Fruit fly (Drosophila melanogaster): ENCODE measurements around the gene dmGlut.

The dmGlut gene

DNA sequence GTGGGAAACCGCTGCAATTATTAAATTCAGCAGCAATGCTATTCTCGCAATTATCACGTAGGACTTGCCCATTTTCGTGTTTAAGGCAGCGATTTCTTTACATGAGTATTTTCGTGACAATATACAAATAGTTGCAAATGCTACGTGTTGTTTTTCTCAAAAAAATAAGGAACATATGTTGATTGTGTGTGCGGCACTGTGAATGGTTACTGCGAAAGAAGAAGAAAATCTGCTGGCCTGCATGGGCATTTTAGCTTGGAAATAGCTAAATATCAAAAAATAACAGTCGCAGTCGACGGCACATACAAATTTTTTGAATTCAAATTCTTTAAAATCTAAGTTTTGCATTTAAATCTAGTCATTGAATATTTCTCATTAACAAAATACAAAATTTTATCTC, 13.3 kb downstream of the dmGlut start, which contains the start of gene CG6766:
TSS of gene CG6766 (minus strand) at position 180 of the 400 bp plus-strand sequence.
- TF ChIP-seq CG14711 (tag; optimal IDR thresholded peaks at IDR 0.05) (no peak), CG1620 (GFP tag; optimal IDR thresholded peaks at IDR 0.05) (no peak), CG7045 (GFP tag; optimal IDR thresholded peaks at IDR 0.05) (no peak), pad (GFP tag; optimal IDR thresholded peaks at IDR 0.05) (no peak), Clk (GFP tag; optimal IDR thresholded peaks at IDR 0.05) (no peak), tj (GFP tag; optimal IDR thresholded peaks at IDR 0.05) (peak; percentile 18), cnc (optimal IDR thresholded peaks at IDR 0.05) (no peak), cic (GFP tag; optimal IDR thresholded peaks at IDR 0.05) (no peak), bab1 (GFP tag; optimal IDR thresholded peaks at IDR 0.05) (peak; percentile 51), CG7101 (tag; optimal IDR thresholded peaks at IDR 0.05) (no peak), ovo (GFP tag; optimal IDR thresholded peaks at IDR 0.05) (no peak)

DNA sequence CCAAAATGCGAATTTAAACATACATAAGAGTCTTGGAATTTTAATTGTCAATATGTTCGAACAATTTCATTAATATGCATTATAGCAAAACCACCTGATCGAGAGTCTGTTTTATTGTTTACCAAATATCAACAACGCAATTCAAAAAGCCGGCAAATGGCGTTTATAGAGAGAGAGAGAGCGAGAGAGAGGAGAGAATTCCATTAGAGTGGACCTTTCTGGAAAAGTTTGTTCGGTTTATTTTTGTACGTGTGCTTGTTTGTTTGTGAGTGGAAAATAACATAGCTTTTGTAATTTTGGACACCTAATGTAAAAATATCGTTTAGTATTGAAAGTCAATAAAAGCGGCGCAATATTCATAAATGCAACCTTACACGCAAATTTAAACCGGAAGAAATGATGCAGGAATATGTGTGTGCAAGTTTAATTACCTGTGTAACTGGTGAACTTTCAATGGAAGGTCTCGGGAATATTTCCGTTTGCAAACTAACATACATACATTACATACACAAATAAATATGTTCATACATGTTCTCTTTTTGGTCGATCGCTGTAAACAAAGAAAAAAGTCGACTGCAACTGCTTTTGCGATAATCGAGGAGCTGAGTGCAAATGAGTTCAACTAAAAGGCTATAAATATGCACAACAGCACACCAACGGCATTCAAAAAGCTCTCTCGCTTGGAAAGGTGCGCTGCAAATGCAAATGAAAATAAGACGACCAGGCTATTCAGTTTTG, 17.5 kb downstream of the dmGlut start, which contains the start of gene CG6785:
TSS of gene CG6785 (minus strand) at position 588 of the 738 bp plus-strand sequence.
- peak; percentile 90 for TF ChIP-seq CG12768 (GFP tag; optimal IDR thresholded peaks at IDR 0.05)
- TF ChIP-seq cic (GFP tag; optimal IDR thresholded peaks at IDR 0.05) = peak; percentile 87
- peak; percentile 61 for TF ChIP-seq Hr96 (GFP tag; optimal IDR thresholded peaks at IDR 0.05)
- peak; percentile 81 for TF ChIP-seq tj (GFP tag; optimal IDR thresholded peaks at IDR 0.05)
- TF ChIP-seq toe (GFP tag; optimal IDR thresholded peaks at IDR 0.05) = peak; percentile 60
- TF ChIP-seq cnc (optimal IDR thresholded peaks at IDR 0.05) = no peak
- peak; percentile 83 for TF ChIP-seq CG7045 (GFP tag; optimal IDR thresholded peaks at IDR 0.05)
- TF ChIP-seq bab1 (GFP tag; optimal IDR thresholded peaks at IDR 0.05) = peak; percentile 93
- peak; percentile 87 for TF ChIP-seq CG14711 (tag; optimal IDR thresholded peaks at IDR 0.05)
- TF ChIP-seq CG7101 (tag; optimal IDR thresholded peaks at IDR 0.05) = peak; percentile 96
- peak; percentile 69 for TF ChIP-seq pad (GFP tag; optimal IDR thresholded peaks at IDR 0.05)
- TF ChIP-seq CG11617 (GFP tag; optimal IDR thresholded peaks at IDR 0.05) = peak; percentile 95
- TF ChIP-seq CG5204 (GFP tag; optimal IDR thresholded peaks at IDR 0.05) = peak; percentile 79
- TF ChIP-seq Clk (GFP tag; optimal IDR thresholded peaks at IDR 0.05) = peak; percentile 56
- TF ChIP-seq CG1620 (GFP tag; optimal IDR thresholded peaks at IDR 0.05) = peak; percentile 71
- TF ChIP-seq ovo (GFP tag; optimal IDR thresholded peaks at IDR 0.05) = peak; percentile 73
- TF ChIP-seq CG33017 (tag; optimal IDR thresholded peaks at IDR 0.05) = peak; percentile 88
- peak; percentile 96 for TF ChIP-seq kay (GFP tag; ENCODE audit: borderline replicate concordance)
- peak; percentile 92 for TF ChIP-seq Crg-1 (GFP tag; optimal IDR thresholded peaks at IDR 0.05)
- peak; percentile 78 for TF ChIP-seq Mnt (GFP tag; optimal IDR thresholded peaks at IDR 0.05)

DNA sequence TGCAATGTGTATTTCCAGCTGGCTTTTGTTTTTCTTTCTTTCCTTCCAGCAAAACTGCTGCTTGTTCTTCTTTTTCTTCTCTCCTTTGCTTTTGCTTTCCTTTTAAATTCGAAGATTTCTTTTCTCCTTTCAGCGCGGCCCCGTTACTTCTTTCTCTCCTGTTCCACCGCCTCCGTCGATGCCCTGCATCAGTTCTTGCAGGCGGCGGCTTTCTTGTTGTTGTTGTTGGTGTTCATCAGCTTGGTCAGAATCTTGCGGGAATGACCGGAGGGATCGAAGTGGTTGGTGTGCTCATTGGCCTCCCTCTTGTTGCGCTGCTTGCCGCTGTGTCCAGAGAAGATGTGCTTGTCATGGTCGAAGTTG, 18.3 kb downstream of the dmGlut start:
- TF ChIP-seq cnc (optimal IDR thresholded peaks at IDR 0.05) (peak in 1 of 2 experiments; percentile 48), pad (GFP tag; optimal IDR thresholded peaks at IDR 0.05) (peak; percentile 81), CG12768 (GFP tag; optimal IDR thresholded peaks at IDR 0.05) (no peak)

DNA sequence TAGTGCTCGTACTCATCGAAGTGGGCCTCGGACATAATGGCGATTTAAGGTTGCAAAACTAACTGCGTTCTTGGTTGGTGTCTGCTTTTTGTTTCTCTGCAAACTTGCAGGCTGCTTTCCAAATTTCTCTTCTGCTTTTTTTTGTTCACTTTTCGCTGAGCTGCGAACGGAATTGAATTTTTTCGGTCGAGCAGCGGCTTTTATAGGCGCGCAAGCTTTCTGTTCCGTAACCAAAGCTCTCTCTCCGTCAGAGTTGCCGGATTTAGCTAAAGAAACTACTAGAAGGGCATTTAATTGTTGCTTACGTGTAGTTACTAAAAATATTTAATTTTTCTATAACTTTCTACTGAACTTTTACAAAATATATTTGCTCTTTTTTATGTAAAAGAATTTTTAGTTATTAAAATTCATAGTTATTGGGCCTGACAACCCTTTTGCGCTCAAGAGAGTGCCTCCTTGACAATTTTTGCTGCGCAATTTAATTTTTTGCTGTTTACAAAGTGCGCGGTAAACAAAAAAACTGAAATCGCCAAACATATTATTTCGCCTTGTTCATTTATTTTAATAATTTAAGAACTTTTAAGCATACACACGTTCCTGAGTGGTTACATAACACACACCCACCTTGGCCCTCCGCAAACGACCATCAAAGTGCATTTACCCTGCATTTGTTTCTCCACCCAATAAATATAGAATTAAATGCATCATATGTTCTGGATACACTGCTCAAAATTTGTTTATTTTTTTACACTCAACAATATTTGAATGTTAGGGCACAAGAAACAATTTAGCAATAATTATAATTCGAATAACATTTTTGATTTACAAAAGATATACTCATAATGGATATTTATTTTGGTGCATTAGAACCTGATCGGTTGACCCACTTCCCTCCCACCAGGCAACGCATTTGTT, 19.0 kb downstream of the dmGlut start, which contains the start of gene CG6770:
TSS of gene CG6770 (minus strand) at position 178 of the 915 bp plus-strand sequence.
- peak; percentile 75 for TF ChIP-seq Hr96 (GFP tag; optimal IDR thresholded peaks at IDR 0.05)
- TF ChIP-seq Mnt (GFP tag; optimal IDR thresholded peaks at IDR 0.05) = peak; percentile 70
- no peak for TF ChIP-seq cnc (optimal IDR thresholded peaks at IDR 0.05)
- peak; percentile 97 for TF ChIP-seq CG7101 (tag; optimal IDR thresholded peaks at IDR 0.05)
- peak; percentile 97 for TF ChIP-seq CG33017 (tag; optimal IDR thresholded peaks at IDR 0.05)
- TF ChIP-seq CG14711 (tag; optimal IDR thresholded peaks at IDR 0.05) = peak; percentile 100
- peak; percentile 74 for TF ChIP-seq Crg-1 (GFP tag; optimal IDR thresholded peaks at IDR 0.05)
- peak; percentile 89 for TF ChIP-seq bab1 (GFP tag; optimal IDR thresholded peaks at IDR 0.05)
- peak; percentile 85 for TF ChIP-seq toe (GFP tag; optimal IDR thresholded peaks at IDR 0.05)
- TF ChIP-seq tj (GFP tag; optimal IDR thresholded peaks at IDR 0.05) = peak; percentile 96
- peak; percentile 95 for TF ChIP-seq CG11617 (GFP tag; optimal IDR thresholded peaks at IDR 0.05)
- TF ChIP-seq kay (GFP tag; ENCODE audit: borderline replicate concordance) = peak; percentile 93
- peak; percentile 92 for TF ChIP-seq CG12768 (GFP tag; optimal IDR thresholded peaks at IDR 0.05)
- TF ChIP-seq pad (GFP tag; optimal IDR thresholded peaks at IDR 0.05) = peak; percentile 43
- no peak for TF ChIP-seq Clk (GFP tag; optimal IDR thresholded peaks at IDR 0.05)
- peak; percentile 82 for TF ChIP-seq CG7045 (GFP tag; optimal IDR thresholded peaks at IDR 0.05)
- peak; percentile 85 for TF ChIP-seq CG5204 (GFP tag; optimal IDR thresholded peaks at IDR 0.05)
- TF ChIP-seq ovo (GFP tag; optimal IDR thresholded peaks at IDR 0.05) = peak; percentile 27
- TF ChIP-seq cic (GFP tag; optimal IDR thresholded peaks at IDR 0.05) = peak; percentile 45
- peak; percentile 79 for TF ChIP-seq CG1620 (GFP tag; optimal IDR thresholded peaks at IDR 0.05)

DNA sequence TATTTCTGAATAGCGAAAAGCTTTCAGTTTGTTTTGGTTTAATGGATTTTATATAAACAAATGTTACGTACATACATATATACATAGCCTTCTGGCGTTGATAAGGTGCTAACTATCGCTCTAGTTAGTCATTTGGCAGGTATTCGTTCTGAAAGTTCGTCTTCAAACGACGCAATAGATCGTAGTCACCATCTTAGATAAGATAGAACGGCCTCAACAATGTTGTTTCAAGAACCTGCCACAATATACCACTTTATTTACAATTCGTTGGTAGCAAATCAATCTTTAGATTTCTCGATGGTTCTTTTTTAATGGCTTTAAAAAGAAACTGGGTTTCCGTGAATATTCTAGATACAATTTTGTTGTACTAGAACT, 19.6 kb downstream of the dmGlut start:
- no peak for TF ChIP-seq CG14711 (tag; optimal IDR thresholded peaks at IDR 0.05)
- TF ChIP-seq ovo (GFP tag; optimal IDR thresholded peaks at IDR 0.05) = no peak

DNA sequence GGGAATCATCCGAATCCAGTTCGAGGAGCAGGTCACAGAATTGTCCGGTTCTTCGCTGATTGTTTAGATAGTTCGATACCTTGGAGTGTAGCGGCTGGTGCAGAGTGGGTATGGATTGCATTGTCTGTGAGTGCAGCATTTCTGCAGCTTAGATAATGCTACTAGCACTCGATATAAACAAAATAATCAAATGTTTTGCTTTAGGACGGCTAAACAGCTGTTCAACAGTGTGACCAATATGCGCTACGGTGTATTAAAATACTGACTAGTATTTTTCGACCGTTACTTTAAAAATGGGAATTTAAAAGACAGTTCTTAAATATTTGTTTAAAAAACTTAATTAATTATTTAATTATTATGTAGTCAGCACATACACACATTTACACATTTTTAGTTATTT, 21.5 kb downstream of the dmGlut start, which contains the start of gene Plzf:
TSS of gene Plzf (minus strand) at position 196 of the 400 bp plus-strand sequence.
- no peak for TF ChIP-seq Mnt (GFP tag; optimal IDR thresholded peaks at IDR 0.05)
- no peak for TF ChIP-seq pad (GFP tag; optimal IDR thresholded peaks at IDR 0.05)
- TF ChIP-seq CG1620 (GFP tag; optimal IDR thresholded peaks at IDR 0.05) = no peak
- TF ChIP-seq CG7101 (tag; optimal IDR thresholded peaks at IDR 0.05) = no peak
- no peak for TF ChIP-seq CG33017 (tag; optimal IDR thresholded peaks at IDR 0.05)
